Worm (Caenorhabditis elegans): ENCODE results near the gene ZC449.5.

ZC449.5 gene

DNA sequence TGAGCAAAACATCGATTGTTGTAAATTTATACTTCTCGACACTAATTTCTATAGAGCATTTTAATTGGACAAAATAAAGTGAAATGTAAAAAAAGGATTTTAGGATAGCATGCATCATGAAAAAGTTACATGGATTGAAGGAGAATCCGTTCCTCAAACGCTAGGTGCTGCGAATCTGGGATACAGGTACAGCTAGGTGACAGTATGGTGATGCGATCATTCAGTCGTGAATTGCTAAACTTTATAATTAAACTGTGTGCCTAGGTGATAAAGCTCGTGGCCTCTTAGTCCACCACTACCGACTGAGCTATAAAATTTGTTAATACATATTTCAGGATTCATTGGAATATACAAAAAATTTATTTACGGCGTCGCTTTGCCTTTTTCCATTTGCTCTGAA is 29.0 kb upstream of the ZC449.5 start:
- no peak for TF ChIP-seq nhr-25 (tag; optimal IDR thresholded peaks at IDR 0.05; ENCODE audit: borderline replicate concordance, insufficient read depth)
- TF ChIP-seq aha-1 (tag), result peak; percentile 56
- TF ChIP-seq R02D3.7 (tag; optimal IDR thresholded peaks at IDR 0.05), result no peak
- TF ChIP-seq snpc-4 (tag; optimal IDR thresholded peaks at IDR 0.05), result no peak
- no peak for TF ChIP-seq nhr-48 (tag; optimal IDR thresholded peaks at IDR 0.05)

DNA sequence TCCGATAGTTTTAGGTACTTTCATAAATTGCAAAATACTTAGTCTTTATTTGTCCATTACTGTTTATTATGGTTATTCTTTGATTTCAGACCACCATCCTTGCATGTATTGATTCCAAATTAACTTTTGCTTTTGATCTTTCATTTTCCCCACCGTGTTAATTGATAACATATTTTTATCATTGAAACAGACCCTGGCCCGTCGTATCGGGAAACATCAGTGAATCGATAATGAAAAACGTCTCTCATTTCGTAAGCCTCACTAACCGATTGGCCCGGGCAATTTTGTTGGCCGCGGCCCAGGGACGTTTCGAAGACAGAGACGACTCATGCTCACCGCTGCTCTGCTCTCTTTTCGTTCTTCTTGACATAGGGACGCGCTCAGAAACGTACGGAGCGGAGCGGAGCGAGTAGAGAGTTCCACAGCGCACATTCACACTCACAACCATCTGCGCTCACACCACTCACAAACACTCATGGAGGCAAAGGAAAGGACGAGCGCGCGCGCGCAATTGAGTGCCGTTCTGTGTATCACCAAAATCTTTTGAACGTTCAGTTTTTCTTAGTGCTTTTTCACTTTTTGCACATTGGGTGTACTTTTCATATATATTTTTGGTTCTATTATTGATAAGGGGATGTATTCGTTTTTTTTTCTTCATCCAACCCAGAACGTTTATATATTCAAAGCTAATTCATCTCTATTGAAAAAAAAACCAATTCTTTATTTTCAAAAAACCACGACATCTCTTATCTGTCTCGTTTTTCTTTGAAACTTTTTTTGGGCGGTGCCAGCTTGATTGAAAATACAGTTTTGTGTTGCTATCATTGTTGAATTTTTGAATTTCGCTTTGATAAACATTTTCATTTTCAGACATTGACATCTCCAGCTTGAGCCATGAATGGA is 26.4 kb upstream of the ZC449.5 start, which contains the start of gene C24H10.2:
Gene C24H10.2 (plus strand): TSS at position 853 of the 903 bp plus-strand sequence.
- TF ChIP-seq hmg-1.1 (GFP tag; IDR thresholded peaks at IDR 0.05) (peak; percentile 80), dmd-9 (GFP tag; IDR thresholded peaks at IDR 0.05) (no peak), dmd-6 (GFP tag; IDR thresholded peaks at IDR 0.05) (peak; percentile 56), lin-29 (GFP tag; IDR thresholded peaks at IDR 0.05) (no peak), ceh-82 (tag; optimal IDR thresholded peaks at IDR 0.05) (no peak), daf-19 (GFP tag; conservative IDR thresholded peaks at IDR 0.05) (no peak), hif-1 (tag; optimal IDR thresholded peaks at IDR 0.05) (peak in 1 of 2 experiments; percentile 40), hlh-30 (tag; optimal IDR thresholded peaks at IDR 0.05; ENCODE audit: insufficient read depth) (peak; percentile 41), tag-97 (GFP tag; IDR thresholded peaks at IDR 0.05) (no peak), set-16 (GFP tag; IDR thresholded peaks at IDR 0.05) (peak; percentile 76), lin-38 (GFP tag; IDR thresholded peaks at IDR 0.05) (peak; percentile 51), F49E8.2 (tag; optimal IDR thresholded peaks at IDR 0.05; ENCODE audit: borderline replicate concordance) (no peak), F10B5.3 (tag; optimal IDR thresholded peaks at IDR 0.05) (no peak), nhr-28 (tag; optimal IDR thresholded peaks at IDR 0.05) (peak; percentile 49), nhr-6 (tag; optimal IDR thresholded peaks at IDR 0.05) (peak; percentile 60), lin-39 (tag; optimal IDR thresholded peaks at IDR 0.05) (no peak), daf-16 (GFP tag; optimal IDR thresholded peaks at IDR 0.05) (peak; percentile 23 to 25), daf-16 (tag; optimal IDR thresholded peaks at IDR 0.05) (peak; percentile 79), ztf-11 (tag; optimal IDR thresholded peaks at IDR 0.05) (no peak), spr-3 (GFP tag; optimal IDR thresholded peaks at IDR 0.05) (no peak), daf-8 (GFP tag; IDR thresholded peaks at IDR 0.05) (no peak), pqm-1 (tag; optimal IDR thresholded peaks at IDR 0.05) (peak; percentile 9), spr-1 (tag; optimal IDR thresholded peaks at IDR 0.05) (no peak), tra-1 (GFP tag; IDR thresholded peaks at IDR 0.05) (0 out of 2 replicates have a peak, but pooled peaks have one; percentile 51), lim-7 (GFP tag; IDR thresholded peaks at IDR 0.05) (0 out of 2 replicates have a peak, but pooled peaks have one; percentile 29), F44E2.7 (GFP tag; IDR thresholded peaks at IDR 0.05) (no peak), mxl-2 (GFP tag; conservative IDR thresholded peaks at IDR 0.05) (no peak), hlh-11 (tag; optimal IDR thresholded peaks at IDR 0.05) (peak; percentile 86), lsy-2 (tag; optimal IDR thresholded peaks at IDR 0.05) (peak; percentile 50 to 54), dmd-8 (GFP tag; IDR thresholded peaks at IDR 0.05) (no peak), ceh-28 (tag; optimal IDR thresholded peaks at IDR 0.05) (peak; percentile 11), mxl-3 (GFP tag; optimal IDR thresholded peaks at IDR 0.05) (peak; percentile 44), php-3 (GFP tag; IDR thresholded peaks at IDR 0.05) (peak; percentile 5; the same call in 1 of the 2 replicates), F37D6.2 (tag; optimal IDR thresholded peaks at IDR 0.05) (peak; percentile 37), ctbp-1 (GFP tag; IDR thresholded peaks at IDR 0.05) (peak; percentile 67; the same call in 1 of the 2 replicates), rbr-2 (tag; optimal IDR thresholded peaks at IDR 0.05) (peak; percentile 64), ZK546.5 (tag; optimal IDR thresholded peaks at IDR 0.05) (no peak), dve-1 (tag; optimal IDR thresholded peaks at IDR 0.05; ENCODE audit: insufficient read depth) (peak; percentile 17), ceh-20 (GFP tag; IDR thresholded peaks at IDR 0.05) (0 out of 2 replicates have a peak, but pooled peaks have one; percentile 17), aha-1 (tag) (peak; percentile 32), mes-2 (tag; optimal IDR thresholded peaks at IDR 0.05; ENCODE audit: poor library complexity, severe bottlenecking) (peak; percentile 61), nhr-102 (tag; optimal IDR thresholded peaks at IDR 0.05) (peak; percentile 35), nhr-48 (tag; optimal IDR thresholded peaks at IDR 0.05) (peak; percentile 45), dpl-1 (GFP tag; optimal IDR thresholded peaks at IDR 0.05) (no peak)

All from whole organism, L4 larva.